Worm (Caenorhabditis elegans): ENCODE results near the gene nhr-11.
A peak's percentile ranks its signal among the peaks of the same experiment; 100 is the strongest.

nhr-11 gene

DNA sequence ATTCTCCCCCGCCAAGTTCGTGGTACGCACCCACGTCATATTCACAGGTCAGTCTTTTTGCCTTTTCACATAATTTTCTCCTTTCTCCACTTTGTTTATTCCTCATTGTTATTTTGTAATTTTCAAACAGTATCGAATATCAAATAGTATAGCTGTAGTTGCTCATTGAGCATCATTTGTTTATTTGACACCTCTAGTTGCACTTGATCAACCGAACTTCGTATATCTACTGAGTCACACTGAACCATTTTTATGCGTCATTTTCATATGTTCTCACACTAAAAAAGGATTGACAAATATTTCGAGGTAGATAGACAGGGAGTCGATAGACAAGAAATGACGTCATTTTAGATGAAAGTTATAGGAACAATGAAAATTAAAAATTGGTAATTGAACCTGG lies 50.4 kb downstream of the nhr-11 start:
- no peak for TF ChIP-seq elt-1 (tag; optimal IDR thresholded peaks at IDR 0.05)

- TF ChIP-seq nfya-1 (tag; optimal IDR thresholded peaks at IDR 0.05; ENCODE audit: insufficient read depth) (peak; percentile 46), hmg-11 (tag; optimal IDR thresholded peaks at IDR 0.05) (peak; percentile 31), snpc-4 (tag; optimal IDR thresholded peaks at IDR 0.05) (no peak), R02D3.7 (tag; optimal IDR thresholded peaks at IDR 0.05) (no peak), nhr-12 (tag; optimal IDR thresholded peaks at IDR 0.05) (no peak), nhr-43 (tag; optimal IDR thresholded peaks at IDR 0.05; ENCODE audit: poor library complexity, severe bottlenecking) (peak; percentile 81), lin-15B (tag; optimal IDR thresholded peaks at IDR 0.05) (peak; percentile 31), pha-4 (tag; optimal IDR thresholded peaks at IDR 0.05) (peak; percentile 4), elt-3 (tag; optimal IDR thresholded peaks at IDR 0.05) (peak in 1 of 3 experiments; percentile 29), jun-1 (tag; optimal IDR thresholded peaks at IDR 0.05) (peak; percentile 36), nhr-25 (tag; optimal IDR thresholded peaks at IDR 0.05) (peak; percentile 63), egl-5 (tag; optimal IDR thresholded peaks at IDR 0.05) (peak; percentile 9), nhr-23 (tag; optimal IDR thresholded peaks at IDR 0.05) (peak; percentile 65), ceh-28 (tag; optimal IDR thresholded peaks at IDR 0.05) (no peak), mdl-1 (tag; optimal IDR thresholded peaks at IDR 0.05) (peak; percentile 42)
Measured at ce11 chrIV:9121545-9121944, 51.7 kb downstream of the nhr-11 start.

Data from whole organism, L3 larva.